Fruit fly (Drosophila melanogaster): ENCODE data around the gene Nna1.

- TF ChIP-seq psq (optimal IDR thresholded peaks at IDR 0.05), result no peak
- TF ChIP-seq pan (optimal IDR thresholded peaks at IDR 0.05), result no peak
- TF ChIP-seq Dll (optimal IDR thresholded peaks at IDR 0.05), result no peak
- TF ChIP-seq usp (GFP tag; optimal IDR thresholded peaks at IDR 0.05), result no peak
These were observed 15.6 kb upstream of the Nna1 start, which contains the start of gene CG11162 for dm6 chrX:13676458-13676944.
